Fruit fly (Drosophila melanogaster): ENCODE data around the gene CG13996.

The CG13996 gene

DNA sequence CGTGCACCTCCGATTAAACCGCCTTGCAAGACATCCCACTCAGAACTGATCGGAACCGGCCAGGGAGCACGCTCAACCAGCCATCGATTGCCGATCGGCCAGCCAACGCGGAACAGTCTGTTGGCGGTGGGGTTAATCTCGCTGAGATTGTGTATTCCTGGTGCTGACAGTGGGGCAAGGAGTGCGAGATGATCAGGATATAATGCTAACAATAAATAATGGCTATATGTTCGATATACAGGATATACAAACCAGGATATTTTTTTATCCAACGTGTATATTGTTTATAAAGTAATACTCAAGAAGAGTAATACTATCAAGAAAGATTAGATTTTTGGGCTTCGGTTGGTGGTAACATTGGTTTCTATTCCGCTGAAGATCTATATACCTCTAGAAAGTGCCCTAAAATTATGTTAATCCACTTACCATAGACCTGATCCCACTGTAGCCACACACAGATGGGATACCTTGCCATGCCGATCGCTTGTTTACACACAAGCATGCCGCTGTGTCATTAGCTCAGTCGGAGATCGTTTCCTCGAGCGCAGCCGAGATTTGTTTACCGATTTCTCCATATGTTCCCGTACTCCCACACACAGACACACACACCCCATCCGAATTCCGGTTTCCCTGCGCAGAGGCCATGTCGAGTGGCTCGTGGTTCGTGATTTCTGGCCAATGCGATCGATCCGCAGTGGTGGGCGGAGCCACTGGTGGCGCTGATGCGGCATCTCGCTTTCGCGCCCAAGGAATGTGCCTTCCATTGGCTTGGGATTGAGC, 1.1 kb upstream of the CG13996 start, which contains the start of gene H2.0 (continued):
- TF ChIP-seq N (GFP tag; optimal IDR thresholded peaks at IDR 0.05) (no peak), Dif (GFP tag; optimal IDR thresholded peaks at IDR 0.05; ENCODE audit: partially characterized antibody) (peak; percentile 39), tai (GFP tag; optimal IDR thresholded peaks at IDR 0.05) (no peak), CG32264 (GFP tag; optimal IDR thresholded peaks at IDR 0.05) (no peak), Vsx2 (GFP tag; optimal IDR thresholded peaks at IDR 0.05; ENCODE audit: partially characterized antibody) (no peak), Dfd (GFP tag; optimal IDR thresholded peaks at IDR 0.05) (no peak), ey (GFP tag; optimal IDR thresholded peaks at IDR 0.05) (peak; percentile 47), Hnf4 (GFP tag; optimal IDR thresholded peaks at IDR 0.05) (no peak), lola (GFP tag; optimal IDR thresholded peaks at IDR 0.05) (no peak)

dm6 chr2L:6022793-6023192, 2.2 kb downstream of the CG13996 start:
- TF ChIP-seq Abd-B (GFP tag; optimal IDR thresholded peaks at IDR 0.05) (no peak), usp (GFP tag; optimal IDR thresholded peaks at IDR 0.05) (no peak), dsf (GFP tag; optimal IDR thresholded peaks at IDR 0.05; ENCODE audit: borderline replicate concordance) (no peak), fru (GFP tag; optimal IDR thresholded peaks at IDR 0.05) (peak; percentile 72), pan (optimal IDR thresholded peaks at IDR 0.05) (no peak), OdsH (GFP tag; optimal IDR thresholded peaks at IDR 0.05) (peak; percentile 25), ey (GFP tag; optimal IDR thresholded peaks at IDR 0.05) (peak; percentile 10), rgr (GFP tag; optimal IDR thresholded peaks at IDR 0.05) (peak; percentile 57), foxo (GFP tag; optimal IDR thresholded peaks at IDR 0.05) (peak in 1 of 2 experiments; percentile 83), h (GFP tag; optimal IDR thresholded peaks at IDR 0.05) (peak; percentile 74), Sp1 (GFP tag; optimal IDR thresholded peaks at IDR 0.05) (peak; percentile 55), Dif (GFP tag; optimal IDR thresholded peaks at IDR 0.05; ENCODE audit: partially characterized antibody) (no peak), sage (GFP tag; optimal IDR thresholded peaks at IDR 0.05) (peak; percentile 15), CG9705 (GFP tag; optimal IDR thresholded peaks at IDR 0.05) (peak; percentile 63), psq (GFP tag; optimal IDR thresholded peaks at IDR 0.05) (peak; percentile 58), Hnf4 (GFP tag; optimal IDR thresholded peaks at IDR 0.05) (no peak), brk (GFP tag; optimal IDR thresholded peaks at IDR 0.05) (no peak), dmrt93B (GFP tag; optimal IDR thresholded peaks at IDR 0.05) (peak; percentile 73), HLH106 (tag; optimal IDR thresholded peaks at IDR 0.05) (peak; percentile 81), Hr78 (GFP tag; optimal IDR thresholded peaks at IDR 0.05) (no peak), br (GFP tag; optimal IDR thresholded peaks at IDR 0.05) (no peak)

DNA sequence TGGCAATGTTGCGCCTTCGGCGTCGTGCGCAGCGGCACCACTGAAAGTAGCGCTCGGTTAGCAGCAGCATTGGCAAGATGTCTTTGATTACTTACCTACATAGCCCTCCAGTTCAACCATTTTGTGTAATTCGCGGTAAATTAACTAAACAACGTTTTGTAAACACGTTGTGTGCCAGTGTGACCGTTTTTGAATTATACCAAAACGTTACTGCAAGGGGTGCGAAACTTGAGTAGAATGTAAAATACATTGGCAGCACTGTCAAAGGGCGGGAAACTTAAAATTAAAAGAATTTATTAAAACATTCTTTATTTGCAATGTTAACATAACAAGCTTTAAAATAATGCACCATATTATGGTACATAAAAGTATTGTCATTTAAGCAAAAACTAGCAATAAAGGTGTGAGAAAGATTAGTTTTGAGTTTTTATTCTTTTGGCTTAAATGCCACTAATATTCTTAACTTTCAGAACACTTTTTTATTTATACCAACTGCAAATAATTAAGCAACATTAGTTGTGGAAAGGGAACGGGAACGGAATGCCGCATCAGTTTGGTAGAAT, 3.8 kb downstream of the CG13996 start, which contains the start of gene CG9107:
TSS of gene CG9107 (minus strand) at position 195 of the 563 bp plus-strand sequence.
- TF ChIP-seq OdsH (GFP tag; optimal IDR thresholded peaks at IDR 0.05) (no peak), foxo (GFP tag; optimal IDR thresholded peaks at IDR 0.05) (no peak), Rel (GFP tag; optimal IDR thresholded peaks at IDR 0.05) (no peak), Rel (tag; optimal IDR thresholded peaks at IDR 0.05) (no peak), Myc (optimal IDR thresholded peaks at IDR 0.05) (peak; percentile 50), Vsx2 (GFP tag; optimal IDR thresholded peaks at IDR 0.05; ENCODE audit: partially characterized antibody) (no peak), Hr83 (GFP tag; optimal IDR thresholded peaks at IDR 0.05; ENCODE audit: poor library complexity, severe bottlenecking) (no peak), h (GFP tag; optimal IDR thresholded peaks at IDR 0.05) (no peak), ey (GFP tag; optimal IDR thresholded peaks at IDR 0.05) (no peak)

- TF ChIP-seq Dif (GFP tag; optimal IDR thresholded peaks at IDR 0.05; ENCODE audit: partially characterized antibody): no peak
- no peak for TF ChIP-seq Hnf4 (GFP tag; optimal IDR thresholded peaks at IDR 0.05)
- no peak for TF ChIP-seq GATAd (GFP tag; optimal IDR thresholded peaks at IDR 0.05)
- no peak for TF ChIP-seq Jra (GFP tag; optimal IDR thresholded peaks at IDR 0.05)
- TF ChIP-seq Mio (GFP tag; optimal IDR thresholded peaks at IDR 0.05): no peak
- no peak for TF ChIP-seq ey (GFP tag; optimal IDR thresholded peaks at IDR 0.05)
- no peak for TF ChIP-seq Sp1 (GFP tag; optimal IDR thresholded peaks at IDR 0.05)
- TF ChIP-seq rgr (GFP tag; optimal IDR thresholded peaks at IDR 0.05): no peak
- TF ChIP-seq CG32264 (GFP tag; optimal IDR thresholded peaks at IDR 0.05): no peak
- TF ChIP-seq CG9705 (GFP tag; optimal IDR thresholded peaks at IDR 0.05): no peak
- no peak for TF ChIP-seq usp (GFP tag; optimal IDR thresholded peaks at IDR 0.05)
- TF ChIP-seq Rel (GFP tag; optimal IDR thresholded peaks at IDR 0.05): no peak
- no peak for TF ChIP-seq Rel (tag; optimal IDR thresholded peaks at IDR 0.05)
- no peak for TF ChIP-seq Vsx2 (GFP tag; optimal IDR thresholded peaks at IDR 0.05; ENCODE audit: partially characterized antibody)
- TF ChIP-seq pan (optimal IDR thresholded peaks at IDR 0.05): no peak
- TF ChIP-seq brk (GFP tag; optimal IDR thresholded peaks at IDR 0.05): no peak
- TF ChIP-seq foxo (GFP tag; optimal IDR thresholded peaks at IDR 0.05): no peak
- no peak for TF ChIP-seq sv (GFP tag; optimal IDR thresholded peaks at IDR 0.05)
- TF ChIP-seq Myc (optimal IDR thresholded peaks at IDR 0.05): no peak
- TF ChIP-seq Abd-B (GFP tag; optimal IDR thresholded peaks at IDR 0.05): no peak
Measured at dm6 chr2L:6028712-6029111, 8.1 kb downstream of the CG13996 start.
